Fruit fly (Drosophila melanogaster) whole organism, embryonic: ENCODE measurements around the gene Syx8.

Source experiments
- B-H1 ChIP-seq: fragments of 200-800 bp; sonication (Bioruptor generic); IDR thresholded peaks from 3 replicates; pipeline ENCODE4 v1.3.6; 2022; ENCODE audit warnings: missing biosample characterization, missing genetic modification characterization
- C15 ChIP-seq: fragments of 200-800 bp; sonication (Bioruptor generic); IDR thresholded peaks from 3 replicates; pipeline ENCODE4 v1.3.6; 2022; ENCODE audit warnings: missing biosample characterization, missing genetic modification characterization
- CG10366 ChIP-seq: fragments of 200-800 bp; sonication (Bioruptor generic); IDR thresholded peaks from 2 replicates; pipeline ENCODE4 v1.3.6; 2022; ENCODE audit warnings: missing biosample characterization, missing genetic modification characterization
- CG12744 ChIP-seq: fragments of 200-800 bp; sonication (Bioruptor generic); optimal IDR thresholded peaks from 2 replicates; lab custom pipeline; 2016; ENCODE audit warnings: missing biosample characterization, missing genetic modification characterization
- CG13775 ChIP-seq: fragments of 200-800 bp; sonication (Bioruptor generic); optimal IDR thresholded peaks from 3 replicates; lab custom pipeline; 2017; ENCODE audit warnings: missing biosample characterization, mild to moderate bottlenecking, missing genetic modification characterization
- CG15269 ChIP-seq: fragments of 200-800 bp; sonication (Bioruptor generic); optimal IDR thresholded peaks from 2 replicates; lab custom pipeline; 2018; ENCODE audit warnings: missing biosample characterization, mild to moderate bottlenecking, missing genetic modification characterization, moderate library complexity
- CG1603 ChIP-seq: fragments of 200-800 bp; sonication (Bioruptor generic); optimal IDR thresholded peaks from 2 replicates; lab custom pipeline; 2019; ENCODE audit warnings: missing biosample characterization, mild to moderate bottlenecking, missing genetic modification characterization, moderate library complexity
- CG17361 ChIP-seq: fragments of 200-800 bp; sonication (Bioruptor generic); IDR thresholded peaks from 3 replicates; pipeline ENCODE4 v1.3.6; 2022; ENCODE audit warnings: missing biosample characterization, missing genetic modification characterization
- CG17829 ChIP-seq: fragments of 200-800 bp; optimal IDR thresholded peaks from 2 replicates; lab custom pipeline; 2019; ENCODE audit warnings: missing biosample characterization, mild to moderate bottlenecking, missing genetic modification characterization, moderate library complexity
- CG18476 ChIP-seq: fragments of 200-800 bp; sonication (Bioruptor generic); optimal IDR thresholded peaks from 2 replicates; lab custom pipeline; 2016; ENCODE audit warnings: missing biosample characterization, mild to moderate bottlenecking, missing genetic modification characterization
- CG18619 ChIP-seq: fragments of 200-800 bp; sonication (Bioruptor generic); optimal IDR thresholded peaks from 3 replicates; lab custom pipeline; 2017; ENCODE audit warnings: missing biosample characterization, mild to moderate bottlenecking, missing genetic modification characterization
- CG31388 ChIP-seq: fragments of 200-800 bp; sonication (Bioruptor generic); optimal IDR thresholded peaks from 2 replicates; lab custom pipeline; 2016; ENCODE audit warnings: missing biosample characterization, missing genetic modification characterization
- CG3163 ChIP-seq: fragments of 200-800 bp; sonication (Bioruptor generic); optimal IDR thresholded peaks from 3 replicates; lab custom pipeline; 2016; ENCODE audit warnings: missing biosample characterization, missing genetic modification characterization
- CG3407 ChIP-seq: fragments of 200-800 bp; sonication (Bioruptor generic); optimal IDR thresholded peaks from 2 replicates; lab custom pipeline; 2018; ENCODE audit warnings: missing biosample characterization, mild to moderate bottlenecking, missing genetic modification characterization
- CG4854 ChIP-seq: fragments of 200-800 bp; sonication (Bioruptor generic); optimal IDR thresholded peaks from 2 replicates; lab custom pipeline; 2016; ENCODE audit warnings: missing biosample characterization, missing genetic modification characterization, inconsistent platforms
- CG6175 ChIP-seq: fragments of 200-800 bp; sonication (Bioruptor generic); IDR thresholded peaks from 3 replicates; pipeline ENCODE4 v1.3.6; 2022; ENCODE audit warnings: missing biosample characterization, missing genetic modification characterization
- CG6683 ChIP-seq: fragments of 200-800 bp; sonication (Bioruptor generic); optimal IDR thresholded peaks from 2 replicates; lab custom pipeline; 2017; ENCODE audit warnings: missing biosample characterization, mild to moderate bottlenecking, missing genetic modification characterization, missing genetic modification reagents
- CG6689 ChIP-seq: fragments of 200-800 bp; sonication (Bioruptor generic); IDR thresholded peaks from 2 replicates; pipeline ENCODE4 v1.3.6; 2022; ENCODE audit warnings: missing biosample characterization, missing genetic modification characterization
- CG7745 ChIP-seq: fragments of 200-800 bp; sonication (Bioruptor generic); optimal IDR thresholded peaks from 2 replicates; lab custom pipeline; 2018; ENCODE audit warnings: missing biosample characterization, mild to moderate bottlenecking, missing genetic modification characterization, moderate library complexity
- CTCF ChIP-seq: fragments of 200-800 bp; sonication (Bioruptor generic); optimal IDR thresholded peaks from 2 replicates; lab custom pipeline; 2017; ENCODE audit warnings: missing biosample characterization, mild to moderate bottlenecking, missing genetic modification characterization, moderate library complexity
- Elba2 ChIP-seq: fragments of 200-800 bp; sonication (Bioruptor generic); optimal IDR thresholded peaks from 3 replicates; lab custom pipeline; 2016; ENCODE audit warnings: missing biosample characterization, missing genetic modification characterization
- HLHmδ ChIP-seq: fragments of 200-800 bp; sonication (Bioruptor generic); optimal IDR thresholded peaks from 2 replicates; lab custom pipeline; 2018; ENCODE audit warnings: missing biosample characterization, mild to moderate bottlenecking, missing genetic modification characterization, moderate library complexity
- Max ChIP-seq: fragments of 200-800 bp; sonication (Bioruptor generic); optimal IDR thresholded peaks from 2 replicates; lab custom pipeline; 2016; ENCODE audit warnings: missing biosample characterization, mild to moderate bottlenecking, missing genetic modification characterization
- NFAT ChIP-seq: fragments of 200-800 bp; sonication (Bioruptor generic); IDR thresholded peaks from 2 replicates; pipeline ENCODE4 v1.3.6; 2022; ENCODE audit warnings: missing biosample characterization, missing genetic modification characterization
- Nf-YA ChIP-seq: fragments of 200-800 bp; sonication (Bioruptor generic); IDR thresholded peaks from 2 replicates; pipeline ENCODE4 v1.3.6; 2022; ENCODE audit warnings: missing biosample characterization, missing genetic modification characterization
- Oaz ChIP-seq: fragments of 200-800 bp; sonication (Bioruptor generic); IDR thresholded peaks from 2 replicates; pipeline ENCODE4 v1.3.6; 2022; ENCODE audit warnings: missing biosample characterization, missing genetic modification characterization
- Oli ChIP-seq: fragments of 200-800 bp; sonication (Bioruptor generic); optimal IDR thresholded peaks from 2 replicates; lab custom pipeline; 2018; ENCODE audit warnings: missing biosample characterization, mild to moderate bottlenecking, missing genetic modification characterization, moderate library complexity
- Pdp1 ChIP-seq, 2 experiments: fragments of 200-800 bp; sonication (Bioruptor generic); optimal IDR thresholded peaks; 3 replicates each; lab custom pipeline; 2016; ENCODE audit warnings: missing biosample characterization in 2 of 2, missing genetic modification characterization in 2 of 2, mild to moderate bottlenecking in 1 of 2, moderate library complexity in 1 of 2
- Spps ChIP-seq: fragments of 200-800 bp; sonication (Bioruptor generic); optimal IDR thresholded peaks from 2 replicates; lab custom pipeline; 2018; ENCODE audit warnings: missing biosample characterization, mild to moderate bottlenecking, missing genetic modification characterization
- Sry-β ChIP-seq: fragments of 200-800 bp; sonication (Bioruptor generic); optimal IDR thresholded peaks from 2 replicates; lab custom pipeline; 2018; ENCODE audit warnings: missing biosample characterization, mild to moderate bottlenecking, missing genetic modification characterization, moderate library complexity
- ab ChIP-seq: fragments of 200-800 bp; sonication (Bioruptor generic); optimal IDR thresholded peaks from 2 replicates; lab custom pipeline; 2016; ENCODE audit warnings: missing biosample characterization, missing genetic modification characterization
- ash1 ChIP-seq: fragments of 200-800 bp; sonication (Bioruptor generic); optimal IDR thresholded peaks from 2 replicates; lab custom pipeline; 2018; ENCODE audit warnings: missing biosample characterization, mild to moderate bottlenecking, missing genetic modification characterization
- ato ChIP-seq: fragments of 200-800 bp; sonication (Bioruptor generic); IDR thresholded peaks from 2 replicates; pipeline ENCODE4 v1.3.6; 2022; ENCODE audit warnings: missing biosample characterization, missing genetic modification characterization; ENCODE audit not compliant: partially characterized antibody
- bcd ChIP-seq: fragments of 200-800 bp; sonication (Bioruptor generic); optimal IDR thresholded peaks from 2 replicates; lab custom pipeline; 2017; ENCODE audit warnings: missing biosample characterization, mild to moderate bottlenecking, missing genetic modification characterization
- br ChIP-seq: fragments of >200 bp; optimal IDR thresholded peaks from 2 replicates; lab custom pipeline; 2017
- corto ChIP-seq: fragments of 200-800 bp; sonication (Bioruptor generic); optimal IDR thresholded peaks from 2 replicates; lab custom pipeline; 2016; ENCODE audit warnings: missing biosample characterization, mild to moderate bottlenecking, missing genetic modification characterization, moderate library complexity
- dimm ChIP-seq: fragments of 200-800 bp; sonication (Bioruptor generic); IDR thresholded peaks from 2 replicates; pipeline ENCODE4 v1.3.6; 2022; ENCODE audit warnings: missing biosample characterization, missing genetic modification characterization
- esg ChIP-seq: fragments of 200-800 bp; sonication (Bioruptor generic); conservative IDR thresholded peaks from 2 replicates; pipeline ENCODE4 v1.3.6; 2022; ENCODE audit warnings: missing biosample characterization, missing genetic modification characterization
- exex ChIP-seq: fragments of 200-800 bp; sonication (Bioruptor generic); optimal IDR thresholded peaks from 4 replicates; lab custom pipeline; 2018; ENCODE audit warnings: missing biosample characterization, mild to moderate bottlenecking, missing genetic modification characterization, moderate library complexity
- fu2 ChIP-seq: fragments of 200-800 bp; sonication (Bioruptor generic); optimal IDR thresholded peaks from 2 replicates; lab custom pipeline; 2016; ENCODE audit warnings: missing biosample characterization, missing genetic modification characterization
- inv ChIP-seq: fragments of 200-800 bp; sonication (Bioruptor generic); IDR thresholded peaks from 2 replicates; pipeline ENCODE4 v1.3.6; 2022; ENCODE audit warnings: missing biosample characterization, missing genetic modification characterization; ENCODE audit not compliant: partially characterized antibody
- klu ChIP-seq: fragments of 200-800 bp; sonication (Bioruptor generic); IDR thresholded peaks from 2 replicates; pipeline ENCODE4 v1.3.6; 2022; ENCODE audit warnings: missing biosample characterization, missing genetic modification characterization
- mld ChIP-seq: fragments of 200-800 bp; sonication (Bioruptor generic); IDR thresholded peaks from 3 replicates; pipeline ENCODE4 v1.3.6; 2022; ENCODE audit warnings: missing biosample characterization, missing genetic modification characterization; ENCODE audit not compliant: partially characterized antibody
- nom ChIP-seq: fragments of 200-800 bp; sonication (Bioruptor generic); optimal IDR thresholded peaks from 2 replicates; lab custom pipeline; 2017; ENCODE audit warnings: missing biosample characterization, missing genetic modification characterization, mild to moderate bottlenecking, moderate library complexity, missing genetic modification reagents
- otp ChIP-seq: fragments of 200-800 bp; sonication (Bioruptor generic); IDR thresholded peaks from 3 replicates; pipeline ENCODE4, ENCODE4 v1.3.6; 2022; ENCODE audit warnings: missing biosample characterization, missing genetic modification characterization
- rib ChIP-seq: fragments of 200-800 bp; sonication (Bioruptor generic); IDR thresholded peaks from 2 replicates; pipeline ENCODE4 v1.3.6; 2022; ENCODE audit warnings: missing biosample characterization, missing genetic modification characterization
- sc ChIP-seq, 3 experiments: fragments of >200 bp in 2 of 3; fragments of 200-800 bp in 1 of 3; sonication (Bioruptor generic) in 1 of 3; optimal IDR thresholded peaks; 2 replicates in 2 of 3; 3 replicates in 1 of 3; lab custom pipeline; 2017; ENCODE audit warnings: mild to moderate bottlenecking in 1 of 3, missing biosample characterization in 1 of 3, missing genetic modification characterization in 1 of 3, missing genetic modification reagents in 1 of 3
- stc ChIP-seq: fragments of 200-800 bp; sonication (Bioruptor generic); IDR thresholded peaks from 2 replicates; pipeline ENCODE4 v1.3.6; 2022; ENCODE audit warnings: missing biosample characterization, missing genetic modification characterization
- tx ChIP-seq: fragments of 200-800 bp; sonication (Bioruptor generic); optimal IDR thresholded peaks from 2 replicates; lab custom pipeline; 2016; ENCODE audit warnings: missing biosample characterization, missing genetic modification characterization
- wdn ChIP-seq: fragments of 200-800 bp; sonication (Bioruptor generic); IDR thresholded peaks from 2 replicates; pipeline ENCODE4 v1.3.6; 2022; ENCODE audit warnings: missing biosample characterization, missing genetic modification characterization
- zen ChIP-seq: fragments of 200-800 bp; sonication (Bioruptor generic); optimal IDR thresholded peaks from 3 replicates; lab custom pipeline; 2018; ENCODE audit warnings: missing biosample characterization, mild to moderate bottlenecking, missing genetic modification characterization, moderate library complexity

Syx8 gene

DNA sequence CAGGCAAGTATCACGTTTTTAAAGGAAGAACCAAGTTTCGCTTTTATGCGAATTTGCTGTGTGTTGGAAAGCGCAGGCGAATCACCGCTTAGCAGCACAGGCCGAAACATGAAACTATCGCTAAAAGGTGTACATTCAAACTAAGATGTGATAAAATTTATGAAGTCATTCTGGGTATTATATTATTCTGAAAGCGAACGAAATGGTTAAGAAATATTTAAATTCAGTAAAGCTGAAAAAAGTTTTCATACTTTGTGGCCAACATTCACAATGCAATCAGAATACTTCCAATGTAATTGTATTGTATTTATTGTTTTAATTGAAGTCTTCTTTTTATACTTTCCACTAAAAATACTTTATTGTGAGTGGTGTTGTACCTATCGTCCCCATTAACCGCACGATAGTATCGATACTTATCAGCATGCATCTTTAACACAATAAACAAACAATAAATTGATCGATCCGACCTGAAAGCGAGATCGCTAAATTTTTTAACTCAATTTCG is 5.6 kb downstream of the Syx8 start, which contains the start of gene Smn (continued):
- TF ChIP-seq mld (GFP tag; lab: Robert Waterston, UW), result peak; percentile 69; the same call in 1 of the 3 replicates
- peak; percentile 28 for TF ChIP-seq zen (tag; lab: Kevin White, UChicago)
- peak; percentile 5 to 50 for TF ChIP-seq Pdp1 (GFP tag; optimal IDR thresholded peaks at IDR 0.05; lab: Kevin White, UChicago)
- no peak for TF ChIP-seq dimm
- no peak for TF ChIP-seq CG6175 (GFP tag; lab: Robert Waterston, UW)
- no peak for TF ChIP-seq Oli (tag; lab: Kevin White, UChicago)
- TF ChIP-seq Oaz (GFP tag; lab: Robert Waterston, UW), result no peak
- no peak for TF ChIP-seq wdn
- TF ChIP-seq sc (optimal IDR thresholded peaks at IDR 0.05; lab: Kevin White, UChicago), result no peak
- no peak for TF ChIP-seq sc (GFP tag; optimal IDR thresholded peaks at IDR 0.05; lab: Kevin White, UChicago)
- TF ChIP-seq Spps (tag; lab: Kevin White, UChicago), result no peak
- no peak for TF ChIP-seq esg (GFP tag; lab: Robert Waterston, UW)
- peak; percentile 34 for TF ChIP-seq CG3407 (GFP tag; lab: Kevin White, UChicago)
- no peak for TF ChIP-seq C15 (GFP tag; lab: Robert Waterston, UW)
- TF ChIP-seq bcd (GFP tag; lab: Kevin White, UChicago), result no peak
- peak; percentile 34; the same call in 1 of the 2 replicates for TF ChIP-seq CG6689 (GFP tag; lab: Robert Waterston, UW)
- TF ChIP-seq CG18619 (GFP tag; lab: Kevin White, UChicago), result no peak
- no peak for TF ChIP-seq CG31388 (GFP tag; lab: Kevin White, UChicago)
- peak; percentile 18 for TF ChIP-seq CG18476 (GFP tag; lab: Kevin White, UChicago)
- TF ChIP-seq CG17829 (tag; lab: Kevin White, UChicago), result peak; percentile 43
- peak; percentile 57 for TF ChIP-seq nom (GFP tag; lab: Kevin White, UChicago)
- no peak for TF ChIP-seq klu (GFP tag; lab: Robert Waterston, UW)
- TF ChIP-seq CG7745 (tag; lab: Kevin White, UChicago), result no peak
- peak; percentile 26 for TF ChIP-seq CTCF
- TF ChIP-seq B-H1, result no peak
- TF ChIP-seq Sry-β (GFP tag; lab: Kevin White, UChicago), result peak; percentile 3
- TF ChIP-seq stc, result no peak
- no peak for TF ChIP-seq exex
- peak; percentile 51 for TF ChIP-seq fu2 (GFP tag; lab: Kevin White, UChicago)
- no peak for TF ChIP-seq HLHmδ (GFP tag; lab: Kevin White, UChicago)
- TF ChIP-seq CG15269 (tag; lab: Kevin White, UChicago), result peak; percentile 46
- no peak for TF ChIP-seq otp
- TF ChIP-seq Nf-YA, result no peak
- peak; percentile 43; the same call in 1 of the 2 replicates for TF ChIP-seq NFAT (GFP tag; lab: Robert Waterston, UW)
- no peak for TF ChIP-seq Elba2 (GFP tag; lab: Kevin White, UChicago)
- no peak for TF ChIP-seq tx
- peak; percentile 18 for TF ChIP-seq CG1603 (tag; lab: Kevin White, UChicago)
- TF ChIP-seq CG17361 (GFP tag; lab: Robert Waterston, UW), result peak; percentile 58; the same call in 2 of the 3 replicates
- TF ChIP-seq ab, result no peak
- TF ChIP-seq rib (GFP tag; lab: Robert Waterston, UW), result no peak
- no peak for TF ChIP-seq corto (GFP tag; lab: Kevin White, UChicago)
- TF ChIP-seq CG10366 (GFP tag; lab: Robert Waterston, UW), result no peak
- peak; percentile 6 for TF ChIP-seq CG6683 (GFP tag; lab: Kevin White, UChicago)
- no peak for TF ChIP-seq CG12744 (GFP tag; lab: Kevin White, UChicago)
- TF ChIP-seq br (lab: Kevin White, UChicago), result no peak
- no peak for TF ChIP-seq CG4854
- peak; percentile 72 for TF ChIP-seq ato (GFP tag; lab: Robert Waterston, UW)
- TF ChIP-seq Max, result peak; percentile 50
- no peak for TF ChIP-seq ash1 (GFP tag; lab: Kevin White, UChicago)
- TF ChIP-seq CG13775 (GFP tag; lab: Kevin White, UChicago), result peak; percentile 17
- TF ChIP-seq CG3163 (GFP tag; lab: Kevin White, UChicago), result no peak
- peak; percentile 80 for TF ChIP-seq inv (GFP tag; lab: Robert Waterston, UW)
